Worm (Caenorhabditis elegans): ENCODE results near the gene sir-2.1.

The sir-2.1 gene

ce11 chrIV:10345990-10346389 is 20.0 kb downstream of the sir-2.1 start (continued):
- TF ChIP-seq eor-1 (tag; optimal IDR thresholded peaks at IDR 0.05) (no peak), ceh-16 (tag; optimal IDR thresholded peaks at IDR 0.05) (no peak), ceh-28 (tag; optimal IDR thresholded peaks at IDR 0.05) (peak; percentile 1), snpc-4 (tag; optimal IDR thresholded peaks at IDR 0.05) (peak; percentile 25), nhr-237 (tag; optimal IDR thresholded peaks at IDR 0.05) (no peak), skn-1 (tag; optimal IDR thresholded peaks at IDR 0.05) (no peak), elt-3 (tag; optimal IDR thresholded peaks at IDR 0.05) (no peak), sea-2 (GFP tag; optimal IDR thresholded peaks at IDR 0.05) (no peak), lsy-12 (tag; optimal IDR thresholded peaks at IDR 0.05) (no peak), aly-2 (tag; optimal IDR thresholded peaks at IDR 0.05) (no peak), nhr-28 (tag; optimal IDR thresholded peaks at IDR 0.05) (no peak), nhr-76 (tag; optimal IDR thresholded peaks at IDR 0.05) (no peak), pqm-1 (tag; optimal IDR thresholded peaks at IDR 0.05) (no peak), fkh-2 (tag; optimal IDR thresholded peaks at IDR 0.05) (no peak)

- TF ChIP-seq egl-5 (tag; optimal IDR thresholded peaks at IDR 0.05): no peak
- TF ChIP-seq pha-4 (tag; optimal IDR thresholded peaks at IDR 0.05): peak; percentile 73
Measured at ce11 chrIV:10345486-10345885, 20.5 kb downstream of the sir-2.1 start.

DNA sequence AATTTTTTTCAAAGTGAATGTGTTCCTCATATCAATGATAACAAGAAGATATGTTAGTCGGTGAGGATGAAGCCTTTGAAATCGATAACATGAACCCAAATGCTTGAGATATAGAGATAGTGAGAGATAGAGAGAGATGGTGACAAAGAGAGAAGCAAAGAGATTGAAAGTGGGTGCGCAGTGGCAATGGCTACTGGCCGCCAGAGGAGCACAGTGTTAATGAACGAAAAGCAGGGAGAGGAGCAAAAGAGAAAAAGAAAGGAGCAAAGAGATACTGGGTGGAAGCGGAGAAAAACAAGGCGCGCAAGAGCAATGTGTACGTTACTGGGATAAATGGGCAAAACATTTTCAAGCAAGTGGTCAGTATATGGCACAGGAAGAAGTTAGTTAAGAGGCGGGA is 21.4 kb downstream of the sir-2.1 start:
- TF ChIP-seq egl-5 (tag; optimal IDR thresholded peaks at IDR 0.05) (peak; percentile 23), egl-27 (tag; optimal IDR thresholded peaks at IDR 0.05) (no peak), ceh-28 (tag; optimal IDR thresholded peaks at IDR 0.05) (peak; percentile 50), jun-1 (tag; optimal IDR thresholded peaks at IDR 0.05) (no peak), pha-4 (tag; optimal IDR thresholded peaks at IDR 0.05) (peak; percentile 7), nfya-1 (tag; optimal IDR thresholded peaks at IDR 0.05; ENCODE audit: insufficient read depth) (peak; percentile 83), lin-39 (tag; optimal IDR thresholded peaks at IDR 0.05) (peak; percentile 73), mdl-1 (tag; optimal IDR thresholded peaks at IDR 0.05) (no peak), skn-1 (tag; optimal IDR thresholded peaks at IDR 0.05) (peak; percentile 56), hmg-11 (tag; optimal IDR thresholded peaks at IDR 0.05) (peak; percentile 23)

DNA sequence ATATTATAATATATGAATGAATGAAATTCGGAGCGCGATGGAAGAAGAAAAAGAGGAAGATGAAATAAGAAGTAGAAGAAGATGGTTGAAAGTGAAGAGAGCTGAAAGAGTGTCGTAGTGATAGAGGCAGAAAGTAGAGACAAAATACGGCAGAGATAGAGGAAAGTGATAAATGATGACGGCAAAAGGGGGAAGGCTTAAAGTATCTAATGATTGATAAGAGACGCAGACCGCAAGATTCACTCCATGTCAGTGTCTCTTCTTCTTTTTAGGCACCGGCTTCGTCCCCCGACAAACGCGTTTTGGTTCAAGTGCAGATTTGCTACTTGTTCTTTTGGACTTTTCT is 23.7 kb downstream of the sir-2.1 start:
- TF ChIP-seq pqm-1 (tag; optimal IDR thresholded peaks at IDR 0.05) (peak; percentile 59), elt-3 (tag; optimal IDR thresholded peaks at IDR 0.05) (peak in 2 of 3 experiments; percentile 15 to 52), nhr-67 (tag; optimal IDR thresholded peaks at IDR 0.05) (no peak), tbx-2 (tag; optimal IDR thresholded peaks at IDR 0.05) (no peak), elt-2 (tag; optimal IDR thresholded peaks at IDR 0.05) (peak; percentile 96), unc-62 (GFP tag; optimal IDR thresholded peaks at IDR 0.05) (peak; percentile 41), lsy-12 (tag; optimal IDR thresholded peaks at IDR 0.05) (peak; percentile 35), lin-39 (tag; optimal IDR thresholded peaks at IDR 0.05) (peak; percentile 71), elt-1 (tag; optimal IDR thresholded peaks at IDR 0.05) (peak; percentile 11), jun-1 (tag; optimal IDR thresholded peaks at IDR 0.05) (peak; percentile 91), eor-1 (tag; optimal IDR thresholded peaks at IDR 0.05) (no peak), ceh-82 (tag; optimal IDR thresholded peaks at IDR 0.05) (peak; percentile 32), egl-27 (tag; optimal IDR thresholded peaks at IDR 0.05) (peak; percentile 13), nhr-23 (tag; optimal IDR thresholded peaks at IDR 0.05) (peak; percentile 40), R02D3.7 (tag; optimal IDR thresholded peaks at IDR 0.05) (peak; percentile 2), nfya-1 (tag; optimal IDR thresholded peaks at IDR 0.05; ENCODE audit: insufficient read depth) (peak; percentile 34), ceh-28 (tag; optimal IDR thresholded peaks at IDR 0.05) (peak; percentile 50), snpc-4 (tag; optimal IDR thresholded peaks at IDR 0.05) (peak; percentile 40), nhr-43 (tag; optimal IDR thresholded peaks at IDR 0.05; ENCODE audit: poor library complexity, severe bottlenecking) (peak; percentile 68), mdl-1 (tag; optimal IDR thresholded peaks at IDR 0.05) (no peak), fos-1 (tag; optimal IDR thresholded peaks at IDR 0.05) (no peak), nhr-25 (tag; optimal IDR thresholded peaks at IDR 0.05) (peak; percentile 88), nhr-11 (tag; optimal IDR thresholded peaks at IDR 0.05) (peak; percentile 76), skn-1 (tag; optimal IDR thresholded peaks at IDR 0.05) (peak; percentile 84)
